Worm (Caenorhabditis elegans) whole organism, L3 larva: ENCODE data around the gene fipr-25.
A peak's percentile ranks its signal among the peaks of the same experiment; 100 is the strongest.

Source experiments
- R02D3.7 ChIP-seq: fragments of 150-350 bp; optimal IDR thresholded peaks from 2 replicates; lab custom pipeline; 2014; ENCODE audit warnings: missing biosample characterization, missing genetic modification characterization
- ZK546.5 ChIP-seq: sonication (generic microtip); optimal IDR thresholded peaks from 2 replicates; lab custom pipeline; 2017; ENCODE audit warnings: missing biosample characterization, missing genetic modification characterization
- aly-2 ChIP-seq: fragments of 150-350 bp; optimal IDR thresholded peaks from 2 replicates; lab custom pipeline; 2014; ENCODE audit warnings: missing biosample characterization, missing genetic modification characterization
- ama-1 ChIP-seq: fragments of 150-350 bp; optimal IDR thresholded peaks from 2 replicates; lab custom pipeline; 2018
- ceh-82 ChIP-seq: fragments of 150-350 bp; optimal IDR thresholded peaks from 2 replicates; lab custom pipeline; 2014; ENCODE audit warnings: missing biosample characterization, missing genetic modification characterization
- ceh-9 ChIP-seq: sonication (generic microtip); optimal IDR thresholded peaks from 2 replicates; lab custom pipeline; 2018; ENCODE audit warnings: missing biosample characterization, missing genetic modification characterization
- daf-12 ChIP-seq: fragments of 150-350 bp; optimal IDR thresholded peaks from 2 replicates; lab custom pipeline; 2014; ENCODE audit warnings: missing biosample characterization, missing genetic modification reagents, missing genetic modification characterization
- egl-27 ChIP-seq: sonication (generic microtip); optimal IDR thresholded peaks from 4 replicates; lab custom pipeline; 2017; ENCODE audit warnings: missing biosample characterization, missing genetic modification reagents, missing genetic modification characterization
- elt-2 ChIP-seq: sonication (generic microtip); optimal IDR thresholded peaks from 2 replicates; lab custom pipeline; 2016; ENCODE audit warnings: missing genetic modification reagents, mild to moderate bottlenecking, missing genetic modification characterization, missing compliant biosample characterization
- elt-3 ChIP-seq, 3 experiments: fragments of 150-350 bp in 1 of 3; sonication (generic microtip) in 2 of 3; optimal IDR thresholded peaks; 2 replicates in 2 of 3; 4 replicates in 1 of 3; lab custom pipeline; 2014 to 2017; ENCODE audit warnings: missing biosample characterization in 3 of 3, missing genetic modification characterization in 3 of 3
- eor-1 ChIP-seq, 2 experiments: fragments of 150-350 bp; optimal IDR thresholded peaks; 2 replicates each; lab custom pipeline; 2014 to 2018; ENCODE audit warnings: missing biosample characterization in 2 of 2, missing genetic modification characterization in 2 of 2
- fkh-10 ChIP-seq: sonication (generic microtip); optimal IDR thresholded peaks from 2 replicates; lab custom pipeline; 2017; ENCODE audit warnings: missing biosample characterization, missing genetic modification reagents, missing genetic modification characterization
- fkh-2 ChIP-seq: fragments of 150-350 bp; optimal IDR thresholded peaks from 2 replicates; lab custom pipeline; 2014; ENCODE audit warnings: missing biosample characterization, missing genetic modification reagents, missing genetic modification characterization
- fos-1 ChIP-seq: fragments of 150-350 bp; optimal IDR thresholded peaks from 2 replicates; lab custom pipeline; 2014; ENCODE audit warnings: missing biosample characterization, missing genetic modification characterization
- lin-15B ChIP-seq: fragments of 150-350 bp; optimal IDR thresholded peaks from 2 replicates; lab custom pipeline; 2014; ENCODE audit warnings: missing biosample characterization, missing genetic modification characterization
- lin-39 ChIP-seq: fragments of 150-350 bp; optimal IDR thresholded peaks from 2 replicates; lab custom pipeline; 2018; ENCODE audit warnings: missing biosample characterization, missing genetic modification reagents, missing genetic modification characterization
- nhr-11 ChIP-seq: fragments of 150-350 bp; optimal IDR thresholded peaks from 2 replicates; lab custom pipeline; 2014; ENCODE audit warnings: missing biosample characterization, missing genetic modification characterization
- nhr-12 ChIP-seq: fragments of 150-350 bp; optimal IDR thresholded peaks from 2 replicates; lab custom pipeline; 2014; ENCODE audit warnings: missing biosample characterization, missing genetic modification characterization
- nhr-237 ChIP-seq: fragments of 150-350 bp; optimal IDR thresholded peaks from 2 replicates; lab custom pipeline; 2014; ENCODE audit warnings: missing biosample characterization, missing genetic modification characterization
- nhr-25 ChIP-seq: sonication (generic microtip); optimal IDR thresholded peaks from 2 replicates; lab custom pipeline; 2017; ENCODE audit warnings: missing biosample characterization, missing genetic modification characterization
- nhr-43 ChIP-seq: sonication (generic microtip); optimal IDR thresholded peaks from 2 replicates; lab custom pipeline; 2016; ENCODE audit warnings: mild to moderate bottlenecking, missing genetic modification characterization, missing compliant biosample characterization; ENCODE audit not compliant: poor library complexity, severe bottlenecking
- nhr-67 ChIP-seq: fragments of 150-350 bp; optimal IDR thresholded peaks from 2 replicates; lab custom pipeline; 2014; ENCODE audit warnings: missing biosample characterization, missing genetic modification characterization
- nhr-76 ChIP-seq: fragments of 150-350 bp; sonication (generic microtip); optimal IDR thresholded peaks from 5 replicates; lab custom pipeline; 2014; ENCODE audit warnings: missing biosample characterization, missing genetic modification characterization
- pqm-1 ChIP-seq: fragments of 150-350 bp; optimal IDR thresholded peaks from 2 replicates; lab custom pipeline; 2017; ENCODE audit warnings: missing biosample characterization, missing genetic modification characterization, inconsistent platforms
- sea-2 ChIP-seq: fragments of 150-350 bp; sonication (generic microtip); optimal IDR thresholded peaks from 4 replicates; lab custom pipeline; 2014; ENCODE audit warnings: missing biosample characterization, missing genetic modification reagents, missing genetic modification characterization
- snpc-4 ChIP-seq: fragments of 150-350 bp; optimal IDR thresholded peaks from 2 replicates; lab custom pipeline; 2014; ENCODE audit warnings: missing biosample characterization, missing genetic modification characterization
- tbx-2 ChIP-seq: sonication (generic microtip); optimal IDR thresholded peaks from 2 replicates; lab custom pipeline; 2016; ENCODE audit warnings: mild to moderate bottlenecking, missing genetic modification characterization, missing compliant biosample characterization
- unc-39 ChIP-seq: sonication (generic microtip); optimal IDR thresholded peaks from 4 replicates; lab custom pipeline; 2017; ENCODE audit warnings: missing biosample characterization, missing genetic modification characterization
- unc-62 ChIP-seq: fragments of 150-350 bp; sonication (generic microtip); optimal IDR thresholded peaks from 4 replicates; lab custom pipeline; 2014; ENCODE audit warnings: missing biosample characterization, missing genetic modification reagents, missing genetic modification characterization
- zag-1 ChIP-seq: fragments of 150-350 bp; optimal IDR thresholded peaks from 2 replicates; lab custom pipeline; 2014; ENCODE audit warnings: missing biosample characterization, missing genetic modification characterization
- ztf-4 ChIP-seq: fragments of 150-350 bp; optimal IDR thresholded peaks from 2 replicates; lab custom pipeline; 2014; ENCODE audit warnings: missing biosample characterization, missing genetic modification characterization

Gene fipr-25

ce11 chrV:1921321-1921720 is 35.9 kb upstream of the fipr-25 start, which contains the start of gene gst-37:
Gene gst-37, plus strand, starts transcription at chrV:1921621.
- TF ChIP-seq nhr-67 (tag; lab: Kevin White, UChicago) = no peak
- no peak for TF ChIP-seq lin-15B (tag; lab: Kevin White, UChicago)
- no peak for TF ChIP-seq nhr-11 (tag; lab: Kevin White, UChicago)
- TF ChIP-seq elt-2 (tag; lab: Kevin White, UChicago) = no peak
- no peak for TF ChIP-seq ama-1
- no peak for TF ChIP-seq nhr-25 (tag; lab: Kevin White, UChicago)
- TF ChIP-seq ztf-4 = no peak
- no peak for TF ChIP-seq nhr-237
- TF ChIP-seq R02D3.7 (tag; lab: Kevin White, UChicago) = no peak
- TF ChIP-seq unc-39 (tag; lab: Kevin White, UChicago) = no peak
- no peak for TF ChIP-seq snpc-4 (tag; lab: Kevin White, UChicago)
- no peak for TF ChIP-seq eor-1 (tag; optimal IDR thresholded peaks at IDR 0.05; lab: Kevin White, UChicago)
- no peak for TF ChIP-seq lin-39 (tag; lab: Kevin White, UChicago)
- no peak for TF ChIP-seq fkh-10
- no peak for TF ChIP-seq ZK546.5 (tag; lab: Kevin White, UChicago)
- TF ChIP-seq, all 47 proteins: peak for 0

ce11 chrV:1925487-1925886 is 31.7 kb upstream of the fipr-25 start, which contains the start of gene T06A1.1:
Gene T06A1.1, minus strand, starts transcription at chrV:1925587.
- TF ChIP-seq ceh-9 (tag; lab: Kevin White, UChicago) = no peak
- no peak for TF ChIP-seq zag-1 (tag; lab: Kevin White, UChicago)
- no peak for TF ChIP-seq unc-39 (tag; lab: Kevin White, UChicago)
- no peak for TF ChIP-seq tbx-2 (tag; lab: Kevin White, UChicago)
- TF ChIP-seq nhr-12 (tag; lab: Kevin White, UChicago) = no peak
- no peak for TF ChIP-seq nhr-25 (tag; lab: Kevin White, UChicago)
- TF ChIP-seq lin-15B (tag; lab: Kevin White, UChicago) = no peak
- no peak for TF ChIP-seq nhr-43 (tag; lab: Kevin White, UChicago)
- TF ChIP-seq ceh-82 (tag; lab: Kevin White, UChicago) = no peak
- TF ChIP-seq elt-3 (tag; optimal IDR thresholded peaks at IDR 0.05; lab: Kevin White, UChicago) = no peak
- TF ChIP-seq fos-1 = no peak
- TF ChIP-seq, all 47 proteins: peak for 0

- TF ChIP-seq pqm-1 (tag; lab: Kevin White, UChicago) = peak; percentile 89
- no peak for TF ChIP-seq unc-39 (tag; lab: Kevin White, UChicago)
- no peak for TF ChIP-seq ama-1
- TF ChIP-seq eor-1 (tag; optimal IDR thresholded peaks at IDR 0.05; lab: Kevin White, UChicago) = no peak
- TF ChIP-seq elt-2 (tag; lab: Kevin White, UChicago) = peak; percentile 87
- TF ChIP-seq snpc-4 (tag; lab: Kevin White, UChicago) = no peak
- TF ChIP-seq sea-2 (GFP tag; lab: Kevin White, UChicago) = no peak
- no peak for TF ChIP-seq nhr-76 (tag; lab: Kevin White, UChicago)
Measured at ce11 chrV:1927015-1927414, 30.2 kb upstream of the fipr-25 start, which contains the start of gene T06A1.5. Gene T06A1.5, plus strand, starts transcription at chrV:1927223.

- TF ChIP-seq fkh-2 = no peak
Measured at ce11 chrV:1928473-1928872, 28.7 kb upstream of the fipr-25 start.

- TF ChIP-seq pqm-1 (tag; lab: Kevin White, UChicago) (no peak), nhr-237 (no peak), snpc-4 (tag; lab: Kevin White, UChicago) (no peak), nhr-25 (tag; lab: Kevin White, UChicago) (no peak), nhr-11 (tag; lab: Kevin White, UChicago) (no peak), aly-2 (tag; lab: Kevin White, UChicago) (no peak), ceh-9 (tag; lab: Kevin White, UChicago) (no peak), unc-39 (tag; lab: Kevin White, UChicago) (no peak), unc-62 (no peak), nhr-12 (tag; lab: Kevin White, UChicago) (no peak), fkh-2 (no peak), ZK546.5 (tag; lab: Kevin White, UChicago) (no peak)
Measured at ce11 chrV:1935494-1935893, 21.7 kb upstream of the fipr-25 start.

- TF ChIP-seq unc-62 (no peak), nhr-25 (tag; lab: Kevin White, UChicago) (no peak), egl-27 (tag; lab: Kevin White, UChicago) (no peak), elt-2 (tag; lab: Kevin White, UChicago) (no peak), nhr-76 (tag; lab: Kevin White, UChicago) (no peak), daf-12 (tag; lab: Kevin White, UChicago) (no peak), ceh-9 (tag; lab: Kevin White, UChicago) (no peak), elt-3 (tag; optimal IDR thresholded peaks at IDR 0.05; lab: Kevin White, UChicago) (no peak), fkh-2 (no peak)
Measured at ce11 chrV:1937963-1938362, 19.2 kb upstream of the fipr-25 start, which contains the start of gene glb-25. Gene glb-25, plus strand, starts transcription at chrV:1938263.
